Worm (Caenorhabditis elegans) whole organism, early embryonic: ENCODE data around the gene col-80.

Experiments
- B0310.2 ChIP-seq: sonication (generic microtip); optimal IDR thresholded peaks from 2 replicates; lab custom pipeline; 2016; ENCODE audit warnings: mild to moderate bottlenecking, missing genetic modification characterization, missing compliant biosample characterization
- F13C5.2 ChIP-seq: sonication (generic microtip); optimal IDR thresholded peaks from 2 replicates; lab custom pipeline; 2017; ENCODE audit warnings: mild to moderate bottlenecking, missing genetic modification characterization, inconsistent platforms, missing compliant biosample characterization
- aly-1 ChIP-seq: sonication (generic microtip); optimal IDR thresholded peaks from 2 replicates; lab custom pipeline; 2016; ENCODE audit warnings: missing genetic modification characterization, missing compliant biosample characterization
- ama-1 ChIP-seq: fragments of 150-350 bp; optimal IDR thresholded peaks from 2 replicates; lab custom pipeline; 2014
- ceh-13 ChIP-seq: fragments of 200-800 bp; sonication (Bioruptor generic); optimal IDR thresholded peaks from 2 replicates; lab custom pipeline; 2018; ENCODE audit warnings: mild to moderate bottlenecking, missing genetic modification characterization, missing compliant biosample characterization
- ceh-36 ChIP-seq: sonication (generic microtip); optimal IDR thresholded peaks from 2 replicates; lab custom pipeline; 2016; ENCODE audit warnings: missing genetic modification characterization, inconsistent platforms, missing compliant biosample characterization
- ets-7 ChIP-seq: sonication (generic microtip); optimal IDR thresholded peaks from 2 replicates; lab custom pipeline; 2016; ENCODE audit warnings: missing genotype, missing genetic modification characterization, missing compliant biosample characterization
- flt-1 ChIP-seq: fragments of 200-800 bp; sonication (Bioruptor generic); IDR thresholded peaks from 2 replicates; pipeline ENCODE4 v1.3.6; 2022; ENCODE audit warnings: missing genetic modification characterization, missing compliant biosample characterization
- hmbx-1 ChIP-seq: sonication (generic microtip); optimal IDR thresholded peaks from 2 replicates; lab custom pipeline; 2016; ENCODE audit warnings: mild to moderate bottlenecking, missing genetic modification characterization, missing compliant biosample characterization
- hmg-4 ChIP-seq: fragments of 200-800 bp; sonication (Bioruptor generic); optimal IDR thresholded peaks from 2 replicates; lab custom pipeline; 2018; ENCODE audit warnings: mild to moderate bottlenecking, missing genetic modification characterization, missing compliant biosample characterization
- hnd-1 ChIP-seq: sonication (generic microtip); optimal IDR thresholded peaks from 2 replicates; lab custom pipeline; 2016; ENCODE audit warnings: missing genetic modification characterization, missing compliant biosample characterization
- pes-1 ChIP-seq: fragments of 200-800 bp; sonication (Bioruptor generic); IDR thresholded peaks from 2 replicates; pipeline ENCODE4 v1.3.6; 2022; ENCODE audit warnings: missing genetic modification reagents, missing genetic modification characterization, missing compliant biosample characterization
- scrt-1 ChIP-seq: fragments of 200-800 bp; sonication (Bioruptor generic); IDR thresholded peaks from 2 replicates; pipeline ENCODE4 v1.3.6; 2022; ENCODE audit warnings: missing genetic modification characterization, missing compliant biosample characterization
- sea-1 ChIP-seq: fragments of 200-800 bp; sonication (Bioruptor generic); conservative IDR thresholded peaks from 2 replicates; pipeline ENCODE4 v1.3.6; 2022; ENCODE audit warnings: missing genetic modification characterization, missing compliant biosample characterization
- tbx-11 ChIP-seq: fragments of 200-800 bp; sonication (Bioruptor generic); IDR thresholded peaks from 2 replicates; pipeline ENCODE4 v1.3.6; 2022; ENCODE audit warnings: missing genetic modification characterization, missing compliant biosample characterization
- tbx-37 ChIP-seq: fragments of 200-800 bp; sonication (Bioruptor generic); conservative IDR thresholded peaks from 2 replicates; pipeline ENCODE4 v1.3.6; 2022; ENCODE audit warnings: missing genetic modification reagents, missing genetic modification characterization, missing compliant biosample characterization
- tra-4 ChIP-seq: sonication (generic microtip); optimal IDR thresholded peaks from 2 replicates; lab custom pipeline; 2017; ENCODE audit warnings: missing genetic modification characterization, missing compliant biosample characterization

col-80 gene

DNA sequence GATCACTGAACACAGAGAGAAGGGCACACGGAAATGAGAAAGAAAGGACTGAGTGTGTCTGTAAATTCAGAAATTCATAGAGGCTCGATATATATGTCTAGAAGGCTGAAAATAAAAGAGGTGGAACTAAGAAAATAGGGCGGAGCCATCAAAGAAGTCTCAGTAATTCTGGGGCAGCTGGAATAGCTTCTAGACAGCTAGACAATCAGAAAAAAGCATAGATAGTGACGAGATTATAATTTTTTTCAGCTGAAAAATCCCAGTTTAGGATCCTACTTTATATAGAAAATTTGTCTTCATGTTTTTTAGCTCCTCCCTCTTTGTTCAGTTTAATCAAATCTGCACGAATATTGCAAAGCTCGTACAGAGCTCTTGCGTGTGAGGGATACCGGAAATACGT is 42.0 kb upstream of the col-80 start, which contains the start of gene D2089.3:
Gene D2089.3, minus strand, starts transcription at position 101 of the 400 bp plus-strand sequence.
- no peak for TF ChIP-seq tbx-37 (GFP tag; lab: Robert Waterston, UW)
- no peak for TF ChIP-seq ama-1 (lab: Kevin White, UChicago)

DNA sequence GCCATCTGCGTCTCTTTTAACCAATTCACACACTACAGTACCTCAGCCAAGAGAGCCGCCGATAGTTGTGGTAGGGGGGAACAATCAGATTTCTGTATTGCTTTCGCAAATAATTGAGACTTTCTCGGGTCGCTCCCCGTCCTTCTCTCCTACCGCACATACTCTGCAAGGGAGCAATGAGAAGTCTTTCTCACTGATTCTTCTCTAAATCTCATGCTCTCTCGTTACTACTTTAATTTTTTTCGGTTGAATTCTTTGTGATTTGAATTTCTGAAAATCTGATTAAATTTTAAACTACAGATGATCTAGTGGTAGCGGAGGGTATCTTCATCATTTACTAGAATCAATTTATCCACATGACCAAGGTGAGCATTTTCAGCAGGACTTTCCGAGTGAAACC is 31.7 kb upstream of the col-80 start, which contains the start of gene ptb-1:
Gene ptb-1, plus strand, starts transcription at position 301 of the 400 bp plus-strand sequence.
- no peak for TF ChIP-seq F13C5.2
- TF ChIP-seq hmg-4: no peak
- no peak for TF ChIP-seq tbx-37 (GFP tag; lab: Robert Waterston, UW)
- TF ChIP-seq hnd-1 (tag; lab: Kevin White, UChicago): no peak
- no peak for TF ChIP-seq ceh-13
- no peak for TF ChIP-seq tbx-11 (GFP tag; lab: Robert Waterston, UW)
- no peak for TF ChIP-seq flt-1 (GFP tag; lab: Robert Waterston, UW)
- no peak for TF ChIP-seq pes-1 (GFP tag; lab: Robert Waterston, UW)
- no peak for TF ChIP-seq sea-1 (GFP tag; lab: Robert Waterston, UW)

DNA sequence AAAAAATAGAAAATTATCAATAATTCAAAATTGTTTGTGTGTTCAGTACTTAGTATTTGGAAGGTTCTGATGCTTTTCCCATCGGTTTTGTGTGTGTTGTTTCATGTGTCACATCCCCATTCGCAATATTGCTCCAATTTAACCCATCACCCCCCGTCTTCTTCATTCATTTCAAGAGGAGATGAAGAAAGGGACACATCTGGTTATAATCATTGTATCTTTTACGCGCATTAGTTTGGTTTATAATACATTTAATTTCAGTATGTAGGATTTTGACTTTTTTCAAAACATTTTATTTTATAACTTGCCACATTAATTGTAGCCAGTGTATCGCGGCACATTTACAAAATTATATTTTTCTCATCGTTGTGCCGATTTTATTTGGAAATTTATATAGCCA is 26.9 kb upstream of the col-80 start:
- TF ChIP-seq sea-1 (GFP tag; lab: Robert Waterston, UW): no peak
- no peak for TF ChIP-seq ceh-13
- TF ChIP-seq pes-1 (GFP tag; lab: Robert Waterston, UW): no peak
- TF ChIP-seq hnd-1 (tag; lab: Kevin White, UChicago): no peak
- no peak for TF ChIP-seq ets-7 (tag; lab: Kevin White, UChicago)
- TF ChIP-seq scrt-1 (GFP tag; lab: Robert Waterston, UW): no peak
- no peak for TF ChIP-seq flt-1 (GFP tag; lab: Robert Waterston, UW)
- no peak for TF ChIP-seq B0310.2 (tag; lab: Kevin White, UChicago)

- no peak for TF ChIP-seq ets-7 (tag; lab: Kevin White, UChicago)
- TF ChIP-seq F13C5.2: no peak
- TF ChIP-seq hmg-4: no peak
- no peak for TF ChIP-seq B0310.2 (tag; lab: Kevin White, UChicago)
- no peak for TF ChIP-seq pes-1 (GFP tag; lab: Robert Waterston, UW)
- no peak for TF ChIP-seq ceh-36
- TF ChIP-seq ama-1 (lab: Kevin White, UChicago): no peak
- no peak for TF ChIP-seq ceh-13
Observed at ce11 chrII:10680614-10681013, 26.4 kb upstream of the col-80 start.

DNA sequence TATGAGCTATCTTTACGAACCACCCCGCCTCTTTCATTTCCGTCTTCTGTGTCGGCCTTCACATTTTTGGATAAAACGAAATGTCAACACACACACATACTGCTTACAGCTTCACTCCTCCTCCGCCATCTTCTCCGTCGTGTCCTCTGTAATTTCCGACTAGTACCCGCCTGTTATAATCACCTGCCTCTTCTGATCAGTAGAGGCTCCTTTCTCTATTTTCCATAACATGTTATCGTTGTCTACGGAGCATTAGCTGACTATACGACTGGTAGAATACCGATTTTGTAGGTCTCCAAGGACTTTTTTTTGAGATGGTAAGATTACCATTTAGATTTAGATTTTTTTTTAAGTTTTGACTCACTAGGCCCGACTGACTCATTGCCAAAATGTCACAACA is 22.0 kb upstream of the col-80 start:
- TF ChIP-seq ceh-36: no peak
- TF ChIP-seq flt-1 (GFP tag; lab: Robert Waterston, UW): no peak
- no peak for TF ChIP-seq ceh-13
- no peak for TF ChIP-seq tbx-11 (GFP tag; lab: Robert Waterston, UW)
- no peak for TF ChIP-seq aly-1
- TF ChIP-seq F13C5.2: no peak
- TF ChIP-seq tbx-37 (GFP tag; lab: Robert Waterston, UW): no peak
- TF ChIP-seq pes-1 (GFP tag; lab: Robert Waterston, UW): no peak
- no peak for TF ChIP-seq ets-7 (tag; lab: Kevin White, UChicago)
- TF ChIP-seq B0310.2 (tag; lab: Kevin White, UChicago): no peak
- TF ChIP-seq sea-1 (GFP tag; lab: Robert Waterston, UW): no peak
- TF ChIP-seq hnd-1 (tag; lab: Kevin White, UChicago): no peak
- TF ChIP-seq hmg-4: no peak
- TF ChIP-seq ama-1 (lab: Kevin White, UChicago): no peak
- no peak for TF ChIP-seq hmbx-1 (tag; lab: Kevin White, UChicago)
- TF ChIP-seq scrt-1 (GFP tag; lab: Robert Waterston, UW): no peak
- TF ChIP-seq tra-4 (tag; lab: Kevin White, UChicago): no peak

ce11 chrII:10693655-10694054 is 13.3 kb upstream of the col-80 start, which contains the start of gene gbh-1:
gbh-1 (minus strand) TSS chrII:10693803.
- no peak for TF ChIP-seq flt-1 (GFP tag; lab: Robert Waterston, UW)
- TF ChIP-seq scrt-1 (GFP tag; lab: Robert Waterston, UW): no peak
- no peak for TF ChIP-seq ceh-13

- no peak for TF ChIP-seq tbx-11 (GFP tag; lab: Robert Waterston, UW)
- no peak for TF ChIP-seq flt-1 (GFP tag; lab: Robert Waterston, UW)
- no peak for TF ChIP-seq pes-1 (GFP tag; lab: Robert Waterston, UW)
- TF ChIP-seq aly-1: no peak
- TF ChIP-seq tra-4 (tag; lab: Kevin White, UChicago): no peak
- no peak for TF ChIP-seq hmg-4
- TF ChIP-seq B0310.2 (tag; lab: Kevin White, UChicago): no peak
- no peak for TF ChIP-seq F13C5.2
- no peak for TF ChIP-seq ets-7 (tag; lab: Kevin White, UChicago)
- no peak for TF ChIP-seq ceh-36
- TF ChIP-seq ama-1 (lab: Kevin White, UChicago): no peak
- no peak for TF ChIP-seq tbx-37 (GFP tag; lab: Robert Waterston, UW)
- TF ChIP-seq scrt-1 (GFP tag; lab: Robert Waterston, UW): no peak
- TF ChIP-seq hnd-1 (tag; lab: Kevin White, UChicago): no peak
- no peak for TF ChIP-seq hmbx-1 (tag; lab: Kevin White, UChicago)
- no peak for TF ChIP-seq sea-1 (GFP tag; lab: Robert Waterston, UW)
- TF ChIP-seq ceh-13: no peak
Observed at ce11 chrII:10694713-10695112, 12.3 kb upstream of the col-80 start, which contains the start of gene lgc-57. lgc-57 (plus strand) TSS chrII:10695013.

DNA sequence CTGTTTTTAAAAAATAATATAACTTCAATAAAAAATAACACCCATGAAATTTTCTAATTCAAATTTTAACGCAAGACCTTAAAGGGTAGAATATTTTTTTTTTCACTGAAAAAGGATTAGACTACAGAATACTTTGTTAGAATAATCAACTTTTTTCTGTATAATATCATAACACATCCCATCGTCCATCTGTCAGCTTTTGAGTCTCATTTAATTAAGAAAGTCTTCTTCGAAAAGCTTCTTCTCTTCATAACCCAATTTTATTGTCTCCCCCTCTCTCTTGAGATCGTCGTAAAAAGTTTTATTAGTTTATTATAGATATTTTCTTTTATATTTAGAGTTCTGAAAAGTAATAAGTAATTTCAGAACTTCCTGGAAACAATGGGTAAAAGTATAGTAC is 10.9 kb upstream of the col-80 start:
- no peak for TF ChIP-seq tra-4 (tag; lab: Kevin White, UChicago)
- no peak for TF ChIP-seq hmg-4
- no peak for TF ChIP-seq scrt-1 (GFP tag; lab: Robert Waterston, UW)
- TF ChIP-seq ceh-36: no peak
- no peak for TF ChIP-seq ets-7 (tag; lab: Kevin White, UChicago)
- TF ChIP-seq tbx-37 (GFP tag; lab: Robert Waterston, UW): no peak
- no peak for TF ChIP-seq F13C5.2
- no peak for TF ChIP-seq pes-1 (GFP tag; lab: Robert Waterston, UW)
